Worm (Caenorhabditis elegans): ENCODE measurements around the gene C06C3.3.
A peak's percentile ranks its signal among the peaks of the same experiment; 100 is the strongest.

C06C3.3 gene

ce11 chrII:9329474-9329873, 42.8 kb downstream of the C06C3.3 start, which contains the start of gene wbp-2:
TSS of gene wbp-2 (plus strand) at chrII:9329774.
- TF ChIP-seq hmg-1.2 (GFP tag; IDR thresholded peaks at IDR 0.05) (0 out of 2 replicates have a peak, but pooled peaks have one; percentile 7), cebp-1 (GFP tag; IDR thresholded peaks at IDR 0.05) (no peak), cebp-1 (tag; optimal IDR thresholded peaks at IDR 0.05) (no peak)

ce11 chrII:9325555-9325954, 46.7 kb downstream of the C06C3.3 start:
- no peak for TF ChIP-seq zim-3 (tag; optimal IDR thresholded peaks at IDR 0.05)
- no peak for TF ChIP-seq madf-6 (GFP tag; IDR thresholded peaks at IDR 0.05)
- TF ChIP-seq efl-1 (GFP tag; optimal IDR thresholded peaks at IDR 0.05) = no peak
- TF ChIP-seq xnd-1 (tag; optimal IDR thresholded peaks at IDR 0.05) = no peak
- TF ChIP-seq aptf-2 (GFP tag; conservative IDR thresholded peaks at IDR 0.05) = no peak
- TF ChIP-seq dox-1 (GFP tag; IDR thresholded peaks at IDR 0.05) = peak; percentile 47; the same call in 1 of the 2 replicates
- peak; percentile 80 for TF ChIP-seq nhr-80 (tag; optimal IDR thresholded peaks at IDR 0.05)

ce11 chrII:9324824-9325351, 47.4 kb downstream of the C06C3.3 start, which contains the start of gene eat-3:
TSS of gene eat-3 (plus strand) at chrII:9324874.
- TF ChIP-seq lin-40 (tag; optimal IDR thresholded peaks at IDR 0.05) (peak; percentile 17), tbx-9 (tag; optimal IDR thresholded peaks at IDR 0.05; ENCODE audit: borderline replicate concordance) (no peak), cebp-1 (GFP tag; IDR thresholded peaks at IDR 0.05) (no peak), cebp-1 (tag; optimal IDR thresholded peaks at IDR 0.05) (peak; percentile 43)

ce11 chrII:9323660-9324059, 48.6 kb downstream of the C06C3.3 start, which contains the start of gene egli-1:
TSS of gene egli-1 (plus strand) at chrII:9323960.
- TF ChIP-seq cebp-1 (GFP tag; IDR thresholded peaks at IDR 0.05) (no peak), cebp-1 (tag; optimal IDR thresholded peaks at IDR 0.05) (peak; percentile 66), attf-5 (GFP tag; optimal IDR thresholded peaks at IDR 0.05) (no peak)

- peak; percentile 74 for TF ChIP-seq F33H1.4 (GFP tag; IDR thresholded peaks at IDR 0.05)
- TF ChIP-seq F55B11.4 (tag; optimal IDR thresholded peaks at IDR 0.05; ENCODE audit: borderline replicate concordance, insufficient read depth) = no peak
- no peak for TF ChIP-seq hlh-12 (tag; optimal IDR thresholded peaks at IDR 0.05)
These were observed 49.4 kb downstream of the C06C3.3 start, which contains the start of gene rab-39 for ce11 chrII:9322870-9323349. TSS of gene rab-39 (minus strand) at chrII:9322920.
